Worm (Caenorhabditis elegans): ENCODE data around the gene F52G3.1.

Gene F52G3.1

DNA sequence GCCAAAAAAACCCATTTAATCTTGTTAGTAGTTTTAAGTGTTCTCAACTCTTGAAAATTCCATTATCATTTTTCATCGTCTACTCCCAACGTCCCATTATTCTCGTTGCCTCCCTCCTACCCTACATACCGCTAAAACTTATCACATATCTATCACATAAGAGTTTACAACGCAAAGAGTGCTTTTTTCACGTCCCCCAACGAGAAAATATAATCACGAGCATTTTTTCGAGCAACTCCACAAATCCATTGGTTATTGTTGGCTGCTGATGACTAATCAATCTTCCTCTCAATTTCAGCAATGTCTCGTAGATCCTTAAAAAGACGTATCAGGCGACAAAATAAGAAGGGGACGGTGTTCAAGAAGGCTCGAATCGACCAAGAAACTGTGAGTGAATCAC is 14.6 kb downstream of the F52G3.1 start, which contains the start of gene mbl-1:
Gene mbl-1 (plus strand): TSS at position 301 of the 400 bp plus-strand sequence.
- TF ChIP-seq F49E8.2 (tag; optimal IDR thresholded peaks at IDR 0.05; ENCODE audit: insufficient read depth) (no peak), F33H1.4 (GFP tag; IDR thresholded peaks at IDR 0.05) (no peak), snpc-1.3 (tag; optimal IDR thresholded peaks at IDR 0.05; ENCODE audit: insufficient read depth) (no peak), Y56A3A.18 (GFP tag; IDR thresholded peaks at IDR 0.05) (no peak), attf-5 (GFP tag; optimal IDR thresholded peaks at IDR 0.05) (no peak), mcd-1 (GFP tag; IDR thresholded peaks at IDR 0.05) (no peak), ccch-3 (GFP tag; optimal IDR thresholded peaks at IDR 0.05) (no peak), nhr-90 (tag; optimal IDR thresholded peaks at IDR 0.05) (no peak), dox-1 (GFP tag; IDR thresholded peaks at IDR 0.05) (no peak), ztf-28 (GFP tag; IDR thresholded peaks at IDR 0.05) (no peak), aptf-3 (GFP tag; IDR thresholded peaks at IDR 0.05) (no peak), xnd-1 (tag; optimal IDR thresholded peaks at IDR 0.05) (no peak), atf-7 (tag; optimal IDR thresholded peaks at IDR 0.05) (no peak)

DNA sequence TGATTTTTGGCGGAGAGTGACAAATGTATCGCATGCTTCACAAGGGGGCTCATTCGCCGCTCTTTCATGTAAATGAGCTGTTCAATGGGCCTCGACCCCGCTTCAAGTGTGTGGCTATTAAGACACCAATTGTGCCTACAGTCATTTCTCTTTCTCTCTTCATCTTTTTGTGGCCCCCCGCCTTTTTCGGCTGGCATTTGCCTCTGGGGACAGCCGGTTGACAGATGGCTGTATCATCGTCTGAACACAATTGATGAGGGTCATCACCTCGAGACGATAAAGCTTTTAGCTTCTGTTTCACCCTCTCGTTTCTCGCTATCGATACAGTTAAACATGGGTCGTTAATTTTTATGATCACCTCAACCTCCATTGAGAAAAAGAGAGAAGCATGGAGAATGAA is 24.7 kb downstream of the F52G3.1 start:
- TF ChIP-seq aptf-2 (GFP tag; conservative IDR thresholded peaks at IDR 0.05) = no peak

DNA sequence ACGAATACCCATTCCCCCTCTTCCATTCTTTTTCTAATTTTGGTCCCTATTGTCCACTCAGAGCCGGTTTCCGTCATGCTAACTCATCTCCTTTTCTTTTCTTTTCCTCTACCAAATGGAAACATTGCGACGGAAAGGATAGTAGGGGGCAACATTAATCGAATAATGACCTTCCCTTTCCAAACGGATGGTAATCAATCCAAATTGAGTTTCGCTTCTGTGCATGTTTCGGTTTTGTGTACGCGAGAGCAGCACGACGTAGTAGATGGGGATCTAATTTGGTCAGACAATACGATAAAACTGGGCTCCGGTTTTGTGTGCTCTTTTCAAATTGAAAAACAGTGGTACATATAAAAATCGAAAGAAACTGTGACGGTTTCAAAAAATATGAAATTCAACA is 27.8 kb downstream of the F52G3.1 start:
- TF ChIP-seq dpl-1 (GFP tag; optimal IDR thresholded peaks at IDR 0.05) (no peak), somi-1 (GFP tag; optimal IDR thresholded peaks at IDR 0.05) (no peak), C17E4.6 (GFP tag; IDR thresholded peaks at IDR 0.05) (no peak), Y53G8AR.9 (GFP tag; conservative IDR thresholded peaks at IDR 0.05) (no peak), F39B2.1 (GFP tag; IDR thresholded peaks at IDR 0.05) (no peak), tbx-9 (tag; optimal IDR thresholded peaks at IDR 0.05; ENCODE audit: borderline replicate concordance) (no peak), Y56A3A.18 (GFP tag; IDR thresholded peaks at IDR 0.05) (no peak), B0261.1 (tag; optimal IDR thresholded peaks at IDR 0.05) (no peak), ets-4 (GFP tag; optimal IDR thresholded peaks at IDR 0.05) (no peak), cebp-1 (GFP tag; IDR thresholded peaks at IDR 0.05) (no peak), cebp-1 (tag; optimal IDR thresholded peaks at IDR 0.05) (no peak)

DNA sequence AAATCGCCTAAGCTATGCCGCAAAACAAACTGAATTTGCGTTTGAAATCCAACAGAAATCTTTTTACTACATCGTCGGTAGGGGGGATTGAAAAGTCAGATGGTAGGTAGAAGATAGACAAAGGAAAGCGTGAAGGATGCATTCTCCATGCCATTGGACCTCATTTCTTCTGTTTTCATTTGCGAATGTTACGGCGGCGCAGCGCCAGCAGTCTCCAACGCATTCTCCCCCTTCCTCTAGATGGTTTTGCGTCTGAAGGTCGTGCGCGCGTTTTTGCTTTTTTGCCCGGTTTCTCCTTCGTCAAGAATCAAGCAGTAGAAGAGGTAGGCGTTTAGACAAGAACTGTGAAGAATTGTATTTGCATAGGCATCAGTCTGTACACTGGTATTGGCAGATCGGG is 29.9 kb downstream of the F52G3.1 start:
- TF ChIP-seq ama-1 (optimal IDR thresholded peaks at IDR 0.05) (no peak), ama-1 (GFP tag; optimal IDR thresholded peaks at IDR 0.05) (no peak), Y95B8A.8 (GFP tag; IDR thresholded peaks at IDR 0.05) (no peak), hlh-12 (tag; optimal IDR thresholded peaks at IDR 0.05) (no peak), chd-7 (tag; optimal IDR thresholded peaks at IDR 0.05) (no peak), mel-28 (tag; optimal IDR thresholded peaks at IDR 0.05; ENCODE audit: borderline replicate concordance) (no peak), bed-2 (GFP tag; IDR thresholded peaks at IDR 0.05) (no peak)

DNA sequence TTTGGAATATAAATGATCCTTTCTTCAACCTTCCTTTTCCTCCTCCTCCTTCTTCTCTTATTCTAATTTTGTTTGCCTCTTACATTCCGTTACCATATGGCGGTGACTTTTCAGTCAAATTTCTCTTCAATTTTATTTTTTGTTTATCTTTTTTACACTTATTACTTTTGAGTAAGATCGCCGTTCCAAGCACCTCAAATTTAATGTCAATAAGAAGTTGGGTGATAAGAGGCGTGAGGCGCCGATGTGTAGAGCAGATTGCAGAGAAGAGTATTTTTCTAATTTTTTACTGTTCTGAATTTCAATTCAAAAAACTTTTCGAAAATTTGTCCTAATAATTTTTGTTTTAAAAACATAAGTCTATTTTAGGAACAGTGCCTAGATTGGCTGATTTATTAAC is 30.7 kb downstream of the F52G3.1 start:
- TF ChIP-seq nhr-27 (tag; optimal IDR thresholded peaks at IDR 0.05) = no peak
- TF ChIP-seq attf-3 (GFP tag; conservative IDR thresholded peaks at IDR 0.05) = no peak
- TF ChIP-seq F57A8.1 (GFP tag; optimal IDR thresholded peaks at IDR 0.05) = no peak
- TF ChIP-seq B0019.2 (GFP tag; conservative IDR thresholded peaks at IDR 0.05) = no peak
- TF ChIP-seq F39B2.1 (GFP tag; IDR thresholded peaks at IDR 0.05) = no peak
- TF ChIP-seq ets-4 (GFP tag; optimal IDR thresholded peaks at IDR 0.05) = no peak

Measured in whole organism, young adult.